Fruit fly (Drosophila melanogaster): Measurements from ENCODE around the gene SNF4Agamma.

The SNF4Agamma gene

dm6 chr3R:21112742-21113465 lies 27.6 kb upstream of the SNF4Agamma start (continued):
- TF ChIP-seq CG7839 (tag; optimal IDR thresholded peaks at IDR 0.05) (peak; percentile 89), aop (GFP tag; IDR thresholded peaks at IDR 0.05) (peak; percentile 35; the same call in 1 of the 2 replicates), dan (GFP tag; IDR thresholded peaks at IDR 0.05) (peak; percentile 47; the same call in 1 of the 2 replicates), CG11504 (tag; optimal IDR thresholded peaks at IDR 0.05) (peak; percentile 92), Nf-YB (GFP tag; optimal IDR thresholded peaks at IDR 0.05) (peak; percentile 70), btn (GFP tag; optimal IDR thresholded peaks at IDR 0.05) (peak; percentile 87), ara (GFP tag; IDR thresholded peaks at IDR 0.05) (peak; percentile 85), Chrac-16 (GFP tag; optimal IDR thresholded peaks at IDR 0.05) (peak; percentile 80), CG13894 (tag; optimal IDR thresholded peaks at IDR 0.05) (peak; percentile 21), CG12219 (GFP tag; optimal IDR thresholded peaks at IDR 0.05) (peak; percentile 90), C15 (GFP tag; IDR thresholded peaks at IDR 0.05) (0 out of 3 replicates have a peak, but pooled peaks have one; percentile 50), CTCF (GFP tag; optimal IDR thresholded peaks at IDR 0.05) (peak; percentile 28), CG14710 (tag; optimal IDR thresholded peaks at IDR 0.05) (peak; percentile 78), CG10654 (GFP tag; optimal IDR thresholded peaks at IDR 0.05) (peak; percentile 59), insv (GFP tag; optimal IDR thresholded peaks at IDR 0.05) (peak in 1 of 2 experiments; percentile 38), exex (tag; optimal IDR thresholded peaks at IDR 0.05) (peak; percentile 78), CrebB (tag; optimal IDR thresholded peaks at IDR 0.05) (peak; percentile 86), CG15479 (GFP tag; optimal IDR thresholded peaks at IDR 0.05) (no peak), E2f2 (GFP tag; IDR thresholded peaks at IDR 0.05) (peak; percentile 63), CG8924 (tag; optimal IDR thresholded peaks at IDR 0.05) (peak; percentile 90), pzg (GFP tag; optimal IDR thresholded peaks at IDR 0.05) (no peak), CG17328 (GFP tag; IDR thresholded peaks at IDR 0.05) (peak; percentile 89), CG9609 (GFP tag; optimal IDR thresholded peaks at IDR 0.05) (peak; percentile 87), fd102C (GFP tag; optimal IDR thresholded peaks at IDR 0.05) (peak; percentile 78), Elba2 (GFP tag; optimal IDR thresholded peaks at IDR 0.05) (peak; percentile 14), gem (tag; optimal IDR thresholded peaks at IDR 0.05) (peak; percentile 94), CG10147 (GFP tag; optimal IDR thresholded peaks at IDR 0.05) (peak; percentile 51), CG17829 (tag; optimal IDR thresholded peaks at IDR 0.05) (peak; percentile 87), CG2202 (tag; optimal IDR thresholded peaks at IDR 0.05) (peak; percentile 70), Pdp1 (GFP tag; optimal IDR thresholded peaks at IDR 0.05) (peak; percentile 87), CG7963 (GFP tag; IDR thresholded peaks at IDR 0.05; ENCODE audit: partially characterized antibody) (no peak), Hey (tag; optimal IDR thresholded peaks at IDR 0.05) (peak; percentile 61), CG15601 (tag; optimal IDR thresholded peaks at IDR 0.05) (peak; percentile 79), CG11456 (GFP tag; IDR thresholded peaks at IDR 0.05) (peak; percentile 89), Fer3 (tag; optimal IDR thresholded peaks at IDR 0.05) (peak; percentile 90), CG2712 (tag; optimal IDR thresholded peaks at IDR 0.05) (peak; percentile 93), Mrtf (GFP tag; IDR thresholded peaks at IDR 0.05) (peak; percentile 82), knrl (GFP tag; IDR thresholded peaks at IDR 0.05; ENCODE audit: partially characterized antibody) (no peak), CG3281 (GFP tag; optimal IDR thresholded peaks at IDR 0.05) (peak; percentile 85), CG31441 (GFP tag; IDR thresholded peaks at IDR 0.05) (peak; percentile 87), az2 (GFP tag; optimal IDR thresholded peaks at IDR 0.05) (peak; percentile 82), Fer2 (tag; optimal IDR thresholded peaks at IDR 0.05) (peak; percentile 7), Med (GFP tag) (peak; percentile 99), CG10267 (tag; optimal IDR thresholded peaks at IDR 0.05) (peak; percentile 57), z (GFP tag; IDR thresholded peaks at IDR 0.05) (no peak), wdn (GFP tag; IDR thresholded peaks at IDR 0.05) (peak; percentile 84), Side (GFP tag; optimal IDR thresholded peaks at IDR 0.05) (peak; percentile 87), peb (GFP tag; IDR thresholded peaks at IDR 0.05) (peak; percentile 74), CG16863 (GFP tag; optimal IDR thresholded peaks at IDR 0.05) (peak; percentile 87)
